Worm (Caenorhabditis elegans) whole organism, L1 larva: ENCODE data around the gene F26A1.8.

Experiments
- aha-1 ChIP-seq: fragments of 150-350 bp; optimal IDR thresholded peaks from 2 replicates; lab custom pipeline; 2014; ENCODE audit warnings: missing biosample characterization, missing genetic modification characterization
- aly-2 ChIP-seq: fragments of 150-350 bp; optimal IDR thresholded peaks from 2 replicates; lab custom pipeline; 2014; ENCODE audit warnings: missing biosample characterization, missing genetic modification characterization
- ceh-63 ChIP-seq: fragments of 200-800 bp; sonication (Bioruptor generic); optimal IDR thresholded peaks from 2 replicates; lab custom pipeline; 2018; ENCODE audit warnings: mild to moderate bottlenecking, missing genetic modification characterization, missing compliant biosample characterization
- ceh-82 ChIP-seq, 3 experiments: fragments of 150-350 bp in 1 of 3; sonication (generic microtip) in 2 of 3; optimal IDR thresholded peaks; 2 replicates each; lab custom pipeline; 2014 to 2017; ENCODE audit warnings: missing biosample characterization in 3 of 3, missing genetic modification characterization in 3 of 3
- ceh-88 ChIP-seq: fragments of 200-800 bp; sonication (Bioruptor generic); IDR thresholded peaks from 2 replicates; pipeline ENCODE4 v1.3.6; 2022; ENCODE audit warnings: missing genetic modification characterization, missing compliant biosample characterization
- dpl-1 ChIP-seq, 3 experiments: fragments of 150-350 bp in 2 of 3; sonication (generic microtip) in 1 of 3; optimal IDR thresholded peaks; 2 replicates each; lab custom pipeline; 2014 to 2017; ENCODE audit warnings: missing biosample characterization in 3 of 3, missing genetic modification characterization in 3 of 3, missing genetic modification reagents in 3 of 3
- egl-13 ChIP-seq: sonication (generic microtip); optimal IDR thresholded peaks from 2 replicates; lab custom pipeline; 2016; ENCODE audit warnings: missing genotype, missing genetic modification reagents, missing genetic modification characterization, missing compliant biosample characterization
- egl-27 ChIP-seq, 2 experiments: fragments of 150-350 bp in 1 of 2; sonication (generic microtip); optimal IDR thresholded peaks; 3 replicates each; lab custom pipeline; 2017 to 2018; ENCODE audit warnings: missing biosample characterization in 2 of 2, missing genetic modification characterization in 2 of 2, missing genetic modification reagents in 2 of 2
- ets-5 ChIP-seq: fragments of 200-800 bp; sonication (Bioruptor generic); IDR thresholded peaks from 2 replicates; pipeline ENCODE4 v1.3.6; 2022; ENCODE audit warnings: missing genetic modification characterization, missing compliant biosample characterization
- fkh-10 ChIP-seq: sonication (generic microtip); optimal IDR thresholded peaks from 2 replicates; lab custom pipeline; 2017; ENCODE audit warnings: missing biosample characterization, missing genetic modification reagents, missing genetic modification characterization
- fkh-8 ChIP-seq: sonication (generic microtip); optimal IDR thresholded peaks from 2 replicates; lab custom pipeline; 2016; ENCODE audit warnings: mild to moderate bottlenecking, missing genetic modification characterization, missing compliant biosample characterization
- grh-1 ChIP-seq: fragments of 200-800 bp; sonication (Bioruptor generic); IDR thresholded peaks from 2 replicates; pipeline ENCODE4 v1.3.6; 2022; ENCODE audit warnings: missing genetic modification reagents, missing genetic modification characterization, missing compliant biosample characterization
- hpl-2 ChIP-seq: fragments of 150-350 bp; optimal IDR thresholded peaks from 2 replicates; lab custom pipeline; 2014; ENCODE audit warnings: missing biosample characterization, missing genetic modification reagents, missing genetic modification characterization
- lin-14 ChIP-seq: fragments of 200-800 bp; sonication (Bioruptor generic); optimal IDR thresholded peaks from 2 replicates; lab custom pipeline; 2018; ENCODE audit warnings: mild to moderate bottlenecking, missing genetic modification characterization, moderate library complexity, missing compliant biosample characterization
- lin-15B ChIP-seq: fragments of 150-350 bp; sonication (generic microtip); optimal IDR thresholded peaks from 3 replicates; lab custom pipeline; 2014; ENCODE audit warnings: missing biosample characterization, missing genetic modification characterization
- lir-3 ChIP-seq: sonication (generic microtip); optimal IDR thresholded peaks from 2 replicates; lab custom pipeline; 2016; ENCODE audit warnings: mild to moderate bottlenecking, missing genetic modification characterization, moderate library complexity, missing compliant biosample characterization; ENCODE audit not compliant: poor library complexity
- mab-9 ChIP-seq: fragments of 200-800 bp; sonication (Bioruptor generic); IDR thresholded peaks from 2 replicates; pipeline ENCODE4 v1.3.6; 2022; ENCODE audit warnings: missing genetic modification reagents, missing genetic modification characterization, missing compliant biosample characterization
- mdl-1 ChIP-seq, 2 experiments: fragments of 150-350 bp; optimal IDR thresholded peaks; 2 replicates each; lab custom pipeline; 2014 to 2017; ENCODE audit warnings: missing biosample characterization in 2 of 2, missing genetic modification characterization in 2 of 2, inconsistent platforms in 1 of 2
- mep-1 ChIP-seq: fragments of 150-350 bp; optimal IDR thresholded peaks from 2 replicates; lab custom pipeline; 2014; ENCODE audit warnings: missing biosample characterization, missing genetic modification characterization
- nhr-28 ChIP-seq: fragments of 150-350 bp; optimal IDR thresholded peaks from 2 replicates; lab custom pipeline; 2014; ENCODE audit warnings: missing biosample characterization, missing genetic modification characterization
- nhr-71 ChIP-seq: sonication (generic microtip); optimal IDR thresholded peaks from 2 replicates; lab custom pipeline; 2016; ENCODE audit warnings: mild to moderate bottlenecking, missing genetic modification characterization, moderate library complexity, missing compliant biosample characterization
- nhr-84 ChIP-seq: sonication (generic microtip); optimal IDR thresholded peaks from 2 replicates; lab custom pipeline; 2017; ENCODE audit warnings: missing biosample characterization, missing genetic modification characterization
- nhr-85 ChIP-seq: sonication (generic microtip); peaks from one replicate; lab custom pipeline; 2016; ENCODE audit warnings: missing genetic modification characterization, inconsistent platforms, missing compliant biosample characterization
- pag-3 ChIP-seq: sonication (generic microtip); optimal IDR thresholded peaks from 2 replicates; lab custom pipeline; 2017; ENCODE audit warnings: missing genetic modification characterization, mild to moderate bottlenecking, missing compliant biosample characterization, antibody characterized with exemption, borderline replicate concordance; ENCODE audit not compliant: insufficient read depth
- pax-3 ChIP-seq: fragments of 200-800 bp; sonication (Bioruptor generic); optimal IDR thresholded peaks from 2 replicates; lab custom pipeline; 2018; ENCODE audit warnings: mild to moderate bottlenecking, missing genetic modification characterization, moderate library complexity, missing compliant biosample characterization
- skn-1 ChIP-seq: fragments of 150-350 bp; optimal IDR thresholded peaks from 2 replicates; lab custom pipeline; 2014; ENCODE audit warnings: missing biosample characterization, missing genetic modification characterization
- snpc-4 ChIP-seq: fragments of 150-350 bp; optimal IDR thresholded peaks from 2 replicates; lab custom pipeline; 2014; ENCODE audit warnings: missing biosample characterization, missing genetic modification characterization
- sox-4 ChIP-seq: sonication (generic microtip); optimal IDR thresholded peaks from 2 replicates; lab custom pipeline; 2016; ENCODE audit warnings: missing genetic modification characterization, missing compliant biosample characterization
- sup-37 ChIP-seq: fragments of 200-800 bp; sonication (Bioruptor generic); optimal IDR thresholded peaks from 2 replicates; lab custom pipeline; 2018; ENCODE audit warnings: mild to moderate bottlenecking, missing genetic modification characterization, missing compliant biosample characterization
- swsn-7 ChIP-seq: sonication (generic microtip); optimal IDR thresholded peaks from 2 replicates; lab custom pipeline; 2016; ENCODE audit warnings: missing genetic modification characterization, missing compliant biosample characterization
- unc-62 ChIP-seq: fragments of 150-350 bp; optimal IDR thresholded peaks from 2 replicates; lab custom pipeline; 2014; ENCODE audit warnings: missing biosample characterization, missing genetic modification reagents, missing genetic modification characterization
- unc-86 ChIP-seq: sonication (generic microtip); optimal IDR thresholded peaks from 2 replicates; lab custom pipeline; 2016; ENCODE audit warnings: missing genetic modification characterization, missing compliant biosample characterization
- vab-15 ChIP-seq: sonication (generic microtip); optimal IDR thresholded peaks from 2 replicates; lab custom pipeline; 2017; ENCODE audit warnings: missing genotype, mild to moderate bottlenecking, missing genetic modification characterization, missing compliant biosample characterization
- xbp-1 ChIP-seq: sonication (generic microtip); optimal IDR thresholded peaks from 2 replicates; lab custom pipeline; 2016; ENCODE audit warnings: missing genetic modification characterization, missing compliant biosample characterization
- zip-4 ChIP-seq: fragments of 200-800 bp; sonication (Bioruptor generic); optimal IDR thresholded peaks from 2 replicates; lab custom pipeline; 2018; ENCODE audit warnings: mild to moderate bottlenecking, missing genetic modification characterization, moderate library complexity, missing compliant biosample characterization
- ztf-11 ChIP-seq, 2 experiments: sonication (generic microtip); optimal IDR thresholded peaks; 2 replicates each; lab custom pipeline; 2016 to 2017; ENCODE audit warnings: missing genetic modification characterization in 2 of 2, missing biosample characterization in 1 of 2, missing compliant biosample characterization in 1 of 2
- ztf-4 ChIP-seq: fragments of 150-350 bp; optimal IDR thresholded peaks from 2 replicates; lab custom pipeline; 2014; ENCODE audit warnings: missing biosample characterization, missing genetic modification characterization

F26A1.8 gene

ce11 chrIII:4822140-4822539, at the start of gene F26A1.8:
F26A1.8 (minus strand) TSS chrIII:4822240.
- no peak for TF ChIP-seq ceh-82 (tag; optimal IDR thresholded peaks at IDR 0.05; lab: Kevin White, UChicago)
- no peak for TF ChIP-seq skn-1
- no peak for TF ChIP-seq xbp-1 (tag; lab: Kevin White, UChicago)
- no peak for TF ChIP-seq mab-9
- no peak for TF ChIP-seq sox-4 (tag; lab: Kevin White, UChicago)
- no peak for TF ChIP-seq lin-14 (GFP tag; lab: Kevin White, UChicago)
- TF ChIP-seq nhr-84: no peak
- no peak for TF ChIP-seq mdl-1 (tag; optimal IDR thresholded peaks at IDR 0.05; lab: Kevin White, UChicago)
- no peak for TF ChIP-seq vab-15
- no peak for TF ChIP-seq grh-1 (GFP tag; lab: Robert Waterston, UW)
- no peak for TF ChIP-seq aly-2 (tag; lab: Kevin White, UChicago)
- no peak for TF ChIP-seq ceh-88 (GFP tag; lab: Robert Waterston, UW)
- no peak for TF ChIP-seq dpl-1 (GFP tag; optimal IDR thresholded peaks at IDR 0.05; lab: Kevin White, UChicago)
- no peak for TF ChIP-seq nhr-71 (tag; lab: Kevin White, UChicago)
- TF ChIP-seq, all 84 proteins: peak for 0

ce11 chrIII:4870478-4870877, 48.4 kb upstream of the F26A1.8 start, which contains the start of gene gipc-1:
gipc-1 (plus strand) TSS chrIII:4870778.
- TF ChIP-seq ceh-63 (GFP tag; lab: Kevin White, UChicago) (no peak), fkh-10 (GFP tag; lab: Kevin White, UChicago) (no peak), lin-14 (GFP tag; lab: Kevin White, UChicago) (no peak), nhr-28 (tag; lab: Kevin White, UChicago) (no peak), egl-27 (tag; optimal IDR thresholded peaks at IDR 0.05; lab: Kevin White, UChicago) (no peak), ztf-11 (tag; optimal IDR thresholded peaks at IDR 0.05; lab: Kevin White, UChicago) (no peak), nhr-85 (tag; lab: Kevin White, UChicago) (no peak), hpl-2 (GFP tag; lab: Kevin White, UChicago) (no peak), dpl-1 (GFP tag; optimal IDR thresholded peaks at IDR 0.05; lab: Kevin White, UChicago) (no peak), snpc-4 (no peak), sup-37 (no peak), mep-1 (tag; lab: Kevin White, UChicago) (no peak)

- TF ChIP-seq lin-15B: no peak
- TF ChIP-seq ets-5 (GFP tag; lab: Robert Waterston, UW): no peak
- TF ChIP-seq unc-86: no peak
- TF ChIP-seq pax-3 (tag; lab: Kevin White, UChicago): no peak
- no peak for TF ChIP-seq pag-3
- TF ChIP-seq egl-13 (tag; lab: Kevin White, UChicago): no peak
- TF ChIP-seq hpl-2 (GFP tag; lab: Kevin White, UChicago): no peak
- no peak for TF ChIP-seq vab-15
- TF ChIP-seq swsn-7 (tag; lab: Kevin White, UChicago): no peak
- no peak for TF ChIP-seq sox-4 (tag; lab: Kevin White, UChicago)
- no peak for TF ChIP-seq unc-62
- no peak for TF ChIP-seq lir-3 (tag; lab: Kevin White, UChicago)
- no peak for TF ChIP-seq ztf-4 (tag; lab: Kevin White, UChicago)
- TF ChIP-seq zip-4 (GFP tag; lab: Kevin White, UChicago): no peak
- TF ChIP-seq ztf-11 (tag; optimal IDR thresholded peaks at IDR 0.05; lab: Kevin White, UChicago): no peak
- TF ChIP-seq fkh-8 (tag; lab: Kevin White, UChicago): no peak
- no peak for TF ChIP-seq aha-1 (tag; lab: Kevin White, UChicago)
- no peak for TF ChIP-seq aly-2 (tag; lab: Kevin White, UChicago)
Measured at ce11 chrIII:4868643-4869042, 46.6 kb upstream of the F26A1.8 start, which contains the start of the genes msd-4 and C35D10.3. msd-4 (minus strand) TSS chrIII:4868743. C35D10.3 (plus strand) TSS chrIII:4868921.
